Worm (Caenorhabditis elegans) whole organism, mixed stage, embryonic: ENCODE data around the gene C03A7.13.

Experiments used
- M03D4.4 ChIP-seq: sonication (generic microtip); optimal IDR thresholded peaks from 2 replicates; lab custom pipeline; 2017; ENCODE audit warnings: mild to moderate bottlenecking, missing genetic modification characterization, missing compliant biosample characterization
- bed-3 ChIP-seq: fragments of 200-800 bp; sonication (Bioruptor generic); optimal IDR thresholded peaks from 3 replicates; lab custom pipeline; 2018; ENCODE audit warnings: mild to moderate bottlenecking, missing genetic modification characterization, moderate library complexity, missing compliant biosample characterization
- ceh-39 ChIP-seq: fragments of 150-350 bp; optimal IDR thresholded peaks from 2 replicates; lab custom pipeline; 2014; ENCODE audit warnings: missing biosample characterization, missing genetic modification characterization
- ceh-83 ChIP-seq: fragments of 200-800 bp; sonication (Bioruptor generic); optimal IDR thresholded peaks from 2 replicates; lab custom pipeline; 2018; ENCODE audit warnings: mild to moderate bottlenecking, missing genetic modification characterization, missing compliant biosample characterization
- ces-1 ChIP-seq: fragments of 150-350 bp; optimal IDR thresholded peaks from 2 replicates; lab custom pipeline; 2014; ENCODE audit warnings: missing biosample characterization, missing genetic modification reagents, missing genetic modification characterization
- cnd-1 ChIP-seq: fragments of 200-800 bp; sonication (Bioruptor generic); optimal IDR thresholded peaks from 2 replicates; lab custom pipeline; 2018; ENCODE audit warnings: mild to moderate bottlenecking, missing genetic modification characterization, missing compliant biosample characterization
- elt-1 ChIP-seq: sonication (generic microtip); optimal IDR thresholded peaks from 2 replicates; lab custom pipeline; 2017; ENCODE audit warnings: missing genetic modification characterization, mild to moderate bottlenecking, missing compliant biosample characterization, antibody characterized with exemption, moderate library complexity, borderline replicate concordance; ENCODE audit not compliant: insufficient read depth
- elt-3 ChIP-seq: fragments of 150-350 bp; optimal IDR thresholded peaks from 2 replicates; lab custom pipeline; 2014; ENCODE audit warnings: missing biosample characterization, missing genetic modification characterization
- ham-2 ChIP-seq: fragments of 200-800 bp; sonication (Bioruptor generic); optimal IDR thresholded peaks from 2 replicates; lab custom pipeline; 2018; ENCODE audit warnings: mild to moderate bottlenecking, missing genetic modification characterization, missing compliant biosample characterization
- lin-13 ChIP-seq: fragments of 150-350 bp; optimal IDR thresholded peaks from 2 replicates; lab custom pipeline; 2014; ENCODE audit warnings: missing biosample characterization, missing genetic modification characterization
- lsy-2 ChIP-seq: fragments of 150-350 bp; optimal IDR thresholded peaks from 2 replicates; lab custom pipeline; 2014; ENCODE audit warnings: missing biosample characterization, missing genetic modification characterization
- mab-5 ChIP-seq: fragments of 150-350 bp; optimal IDR thresholded peaks from 2 replicates; lab custom pipeline; 2014; ENCODE audit warnings: missing biosample characterization, missing genetic modification characterization
- mls-2 ChIP-seq: sonication (generic microtip); optimal IDR thresholded peaks from 2 replicates; lab custom pipeline; 2016; ENCODE audit warnings: mild to moderate bottlenecking, missing genetic modification characterization, moderate library complexity, missing compliant biosample characterization
- nhr-12 ChIP-seq: fragments of 150-350 bp; optimal IDR thresholded peaks from 2 replicates; lab custom pipeline; 2014; ENCODE audit warnings: missing biosample characterization, missing genetic modification characterization
- nhr-2 ChIP-seq: fragments of 150-350 bp; optimal IDR thresholded peaks from 2 replicates; lab custom pipeline; 2014; ENCODE audit warnings: missing biosample characterization, missing genetic modification characterization
- nhr-28 ChIP-seq: fragments of 150-350 bp; optimal IDR thresholded peaks from 2 replicates; lab custom pipeline; 2014; ENCODE audit warnings: missing biosample characterization, missing genetic modification characterization
- nhr-76 ChIP-seq: sonication (generic microtip); optimal IDR thresholded peaks from 2 replicates; lab custom pipeline; 2017; ENCODE audit warnings: missing biosample characterization, missing genetic modification characterization
- pha-4 ChIP-seq: fragments of 150-350 bp; optimal IDR thresholded peaks from 2 replicates; lab custom pipeline; 2018; ENCODE audit warnings: missing biosample characterization, missing genetic modification reagents, missing genetic modification characterization
- sem-2 ChIP-seq: fragments of 200-800 bp; sonication (Bioruptor generic); optimal IDR thresholded peaks from 2 replicates; lab custom pipeline; 2018; ENCODE audit warnings: mild to moderate bottlenecking, missing genetic modification characterization, missing compliant biosample characterization
- snpc-4 ChIP-seq: fragments of 150-350 bp; optimal IDR thresholded peaks from 2 replicates; lab custom pipeline; 2014; ENCODE audit warnings: missing biosample characterization, missing genetic modification characterization
- sptf-1 ChIP-seq: sonication (generic microtip); optimal IDR thresholded peaks from 2 replicates; lab custom pipeline; 2017; ENCODE audit warnings: mild to moderate bottlenecking, missing genetic modification characterization, moderate library complexity, missing compliant biosample characterization
- tbx-8 ChIP-seq: fragments of 200-800 bp; sonication (Bioruptor generic); optimal IDR thresholded peaks from 2 replicates; lab custom pipeline; 2018; ENCODE audit warnings: mild to moderate bottlenecking, missing genetic modification characterization, moderate library complexity, missing compliant biosample characterization
- unc-120 ChIP-seq: sonication (generic microtip); optimal IDR thresholded peaks from 2 replicates; lab custom pipeline; 2017; ENCODE audit warnings: missing genetic modification characterization, missing compliant biosample characterization; ENCODE audit not compliant: poor library complexity, severe bottlenecking
- unc-62 ChIP-seq: fragments of 150-350 bp; optimal IDR thresholded peaks from 2 replicates; lab custom pipeline; 2014; ENCODE audit warnings: missing biosample characterization, missing genetic modification reagents, missing genetic modification characterization
- zip-8 ChIP-seq: fragments of 150-350 bp; optimal IDR thresholded peaks from 2 replicates; lab custom pipeline; 2014; ENCODE audit warnings: missing biosample characterization, missing genetic modification characterization
- ztf-11 ChIP-seq: fragments of 150-350 bp; optimal IDR thresholded peaks from 2 replicates; lab custom pipeline; 2014; ENCODE audit warnings: missing biosample characterization, missing genetic modification characterization

The C03A7.13 gene

DNA sequence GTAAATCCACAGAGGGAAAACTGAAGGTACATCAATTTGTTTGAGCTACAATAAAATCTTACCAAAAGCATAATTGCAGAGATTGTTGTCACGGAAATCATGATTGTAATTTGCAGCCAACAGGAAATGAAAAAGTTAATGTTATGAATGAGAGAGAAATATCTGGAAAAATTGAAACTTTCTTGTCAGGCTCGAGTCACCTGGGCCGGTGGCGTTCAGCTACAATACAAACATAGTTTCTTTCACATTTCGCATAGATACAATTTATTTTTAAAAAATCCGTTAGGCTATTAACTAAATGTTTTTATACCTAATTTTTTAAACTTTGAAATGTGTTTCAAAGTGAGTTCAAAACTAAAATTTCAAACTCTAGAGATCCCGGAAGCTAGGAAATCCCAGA is 34.7 kb downstream of the C03A7.13 start, which contains the start of gene srx-39:
Gene srx-39 (minus strand): TSS at position 101 of the 400 bp plus-strand sequence.
- TF ChIP-seq lin-13 (tag; lab: Kevin White, UChicago) = no peak
- TF ChIP-seq lsy-2 (tag; lab: Kevin White, UChicago) = no peak
- no peak for TF ChIP-seq tbx-8 (GFP tag; lab: Kevin White, UChicago)
- no peak for TF ChIP-seq ztf-11 (tag; lab: Kevin White, UChicago)
- TF ChIP-seq ceh-39 (tag; lab: Kevin White, UChicago) = no peak
- TF ChIP-seq pha-4 (tag; lab: Kevin White, UChicago) = no peak
- TF ChIP-seq unc-120 (tag; lab: Kevin White, UChicago) = no peak
- no peak for TF ChIP-seq zip-8 (tag; lab: Kevin White, UChicago)
- no peak for TF ChIP-seq sem-2 (GFP tag; lab: Kevin White, UChicago)
- TF ChIP-seq ces-1 (GFP tag; lab: Kevin White, UChicago) = no peak

DNA sequence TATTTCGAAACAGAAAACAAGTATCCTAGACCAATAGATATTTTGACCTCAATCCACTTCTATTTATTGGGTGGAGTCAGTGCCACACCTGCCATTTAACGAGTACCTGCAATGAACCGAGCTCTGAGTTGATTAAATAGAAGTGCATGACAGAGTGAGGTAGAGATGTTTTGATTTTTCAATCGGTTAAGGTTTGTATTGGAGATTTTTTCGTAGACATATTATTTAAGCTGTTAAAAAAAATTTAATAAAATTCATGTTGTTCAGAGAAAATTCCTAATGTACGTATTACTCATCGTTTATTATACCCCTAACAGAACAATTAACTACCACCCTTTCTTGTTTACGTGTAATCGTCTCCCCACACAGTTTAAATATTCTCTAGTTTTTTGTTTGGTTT is 36.8 kb downstream of the C03A7.13 start, which contains the start of gene srx-38:
Gene srx-38 (minus strand): TSS at position 101 of the 400 bp plus-strand sequence.
- TF ChIP-seq elt-3 (tag; lab: Kevin White, UChicago) (no peak), ceh-83 (GFP tag; lab: Kevin White, UChicago) (no peak), bed-3 (no peak), lsy-2 (tag; lab: Kevin White, UChicago) (no peak), zip-8 (tag; lab: Kevin White, UChicago) (no peak), nhr-12 (no peak), unc-120 (tag; lab: Kevin White, UChicago) (no peak), unc-62 (GFP tag; lab: Kevin White, UChicago) (no peak), M03D4.4 (tag; lab: Kevin White, UChicago) (no peak), lin-13 (tag; lab: Kevin White, UChicago) (no peak)

DNA sequence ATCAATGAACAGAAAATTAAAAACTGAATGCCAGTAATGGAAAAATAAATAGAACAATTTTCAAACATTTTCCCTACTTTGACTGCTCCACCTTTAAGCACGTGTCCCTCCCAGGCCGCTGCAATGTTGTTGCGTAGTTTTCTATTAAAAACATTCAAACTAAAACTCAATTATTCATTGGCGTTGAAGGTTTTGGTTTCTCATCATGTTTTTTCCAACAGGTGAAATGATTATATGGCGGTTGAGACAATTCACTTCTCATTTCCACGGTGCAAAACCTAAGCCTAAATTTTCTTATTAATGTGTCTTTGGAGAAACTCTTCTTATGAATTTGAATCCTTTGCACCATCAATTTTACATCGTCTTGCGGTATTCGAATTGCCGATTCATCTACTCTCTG is 41.5 kb downstream of the C03A7.13 start, which contains the start of gene srh-130:
Gene srh-130 (plus strand): TSS at position 301 of the 400 bp plus-strand sequence.
- TF ChIP-seq unc-62 (GFP tag; lab: Kevin White, UChicago) = no peak
- TF ChIP-seq nhr-76 = no peak
- TF ChIP-seq snpc-4 (tag; lab: Kevin White, UChicago) = no peak
- no peak for TF ChIP-seq ceh-83 (GFP tag; lab: Kevin White, UChicago)
- no peak for TF ChIP-seq elt-1 (tag; lab: Kevin White, UChicago)
- TF ChIP-seq mls-2 (tag; lab: Kevin White, UChicago) = no peak
- no peak for TF ChIP-seq cnd-1 (tag; lab: Kevin White, UChicago)
- TF ChIP-seq lin-13 (tag; lab: Kevin White, UChicago) = no peak
- no peak for TF ChIP-seq zip-8 (tag; lab: Kevin White, UChicago)
- no peak for TF ChIP-seq elt-3 (tag; lab: Kevin White, UChicago)
- no peak for TF ChIP-seq ces-1 (GFP tag; lab: Kevin White, UChicago)
- no peak for TF ChIP-seq tbx-8 (GFP tag; lab: Kevin White, UChicago)
- TF ChIP-seq sptf-1 (tag; lab: Kevin White, UChicago) = no peak
- TF ChIP-seq nhr-2 (tag; lab: Kevin White, UChicago) = no peak
- no peak for TF ChIP-seq pha-4 (tag; lab: Kevin White, UChicago)
- no peak for TF ChIP-seq nhr-12

DNA sequence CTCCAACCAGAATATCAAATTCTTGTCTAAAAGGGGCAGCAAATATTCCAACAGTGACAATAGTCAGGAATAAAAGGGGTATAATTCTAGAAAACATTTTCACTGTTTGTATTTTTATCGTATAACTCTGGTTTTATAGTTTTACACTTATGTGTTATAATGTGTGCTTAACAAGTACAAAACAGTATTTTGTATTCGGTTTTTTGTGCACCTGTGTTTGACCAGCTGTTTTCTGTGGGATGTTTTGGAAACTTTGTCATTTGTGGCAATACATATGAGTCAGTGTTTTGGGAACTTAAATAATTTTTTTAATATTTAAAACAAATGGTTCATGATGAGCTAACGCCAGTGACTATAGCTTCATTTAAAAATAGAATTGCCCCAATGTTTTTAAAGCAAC is 45.9 kb downstream of the C03A7.13 start, which contains the start of gene F14F9.6:
Gene F14F9.6 (minus strand): TSS at position 101 of the 400 bp plus-strand sequence.
- TF ChIP-seq lsy-2 (tag; lab: Kevin White, UChicago) (no peak), ham-2 (GFP tag; lab: Kevin White, UChicago) (no peak), unc-120 (tag; lab: Kevin White, UChicago) (no peak), nhr-76 (no peak), nhr-28 (tag; lab: Kevin White, UChicago) (no peak), mab-5 (tag; lab: Kevin White, UChicago) (no peak), ceh-39 (tag; lab: Kevin White, UChicago) (no peak), ces-1 (GFP tag; lab: Kevin White, UChicago) (no peak)

DNA sequence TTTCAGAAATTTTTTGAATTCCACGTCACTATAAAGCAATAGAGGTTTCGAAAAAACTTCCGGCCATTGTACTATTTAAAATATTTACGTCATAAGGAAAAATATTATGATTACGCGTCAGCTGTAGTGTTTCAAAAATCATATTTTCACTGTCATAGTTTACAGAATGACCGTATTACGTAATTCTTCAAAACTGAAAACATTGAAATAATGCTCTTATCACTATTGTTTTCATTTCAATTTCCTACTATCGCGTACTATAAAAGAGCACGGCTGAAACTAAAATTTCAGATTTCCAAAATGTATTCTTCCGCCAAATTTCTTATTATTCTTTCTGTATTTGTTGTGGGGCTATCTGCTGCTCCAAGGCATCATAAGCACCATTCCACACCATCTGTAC is 47.8 kb downstream of the C03A7.13 start, which contains the start of gene F14F9.2:
Gene F14F9.2 (plus strand): TSS at position 301 of the 400 bp plus-strand sequence.
- no peak for TF ChIP-seq pha-4 (tag; lab: Kevin White, UChicago)
- TF ChIP-seq zip-8 (tag; lab: Kevin White, UChicago) = peak; percentile 73

DNA sequence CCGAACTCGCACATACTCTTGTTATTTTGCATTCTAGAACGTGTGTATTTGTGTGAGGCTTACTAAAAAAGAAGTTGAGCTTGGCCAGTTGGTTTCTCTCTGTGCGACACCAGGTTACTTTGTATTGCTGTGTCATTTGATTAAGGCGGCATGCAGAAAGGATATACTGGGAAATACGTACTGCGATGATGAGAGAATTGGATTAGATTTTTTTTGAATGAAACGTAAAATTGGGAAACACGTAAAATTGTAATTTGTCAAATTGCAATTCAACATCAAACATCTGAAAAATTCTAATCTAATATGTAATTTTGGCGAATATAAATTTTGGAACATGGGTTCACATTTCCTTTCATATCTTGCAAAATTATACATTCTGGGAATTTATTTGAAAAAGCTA is 48.6 kb downstream of the C03A7.13 start, which contains the start of gene srh-129:
Gene srh-129 (minus strand): TSS at position 101 of the 400 bp plus-strand sequence.
- no peak for TF ChIP-seq elt-1 (tag; lab: Kevin White, UChicago)
- no peak for TF ChIP-seq zip-8 (tag; lab: Kevin White, UChicago)
- TF ChIP-seq lsy-2 (tag; lab: Kevin White, UChicago) = no peak
- no peak for TF ChIP-seq bed-3
- TF ChIP-seq pha-4 (tag; lab: Kevin White, UChicago) = no peak
- TF ChIP-seq M03D4.4 (tag; lab: Kevin White, UChicago) = no peak
